Worm (Caenorhabditis elegans) whole organism, midembryonic: ENCODE measurements around the gene prx-12.

Experiments
- T22C8.4 ChIP-seq: fragments of 200-800 bp; sonication (Bioruptor generic); IDR thresholded peaks from 2 replicates; pipeline ENCODE4 v1.3.6; 2022; ENCODE audit warnings: missing genetic modification characterization, missing compliant biosample characterization
- cog-1 ChIP-seq: sonication (generic microtip); optimal IDR thresholded peaks from 2 replicates; lab custom pipeline; 2016; ENCODE audit warnings: missing genetic modification characterization, missing compliant biosample characterization
- flt-1 ChIP-seq: fragments of 200-800 bp; sonication (Bioruptor generic); IDR thresholded peaks from 2 replicates; pipeline ENCODE4 v1.3.6; 2022; ENCODE audit warnings: missing genetic modification characterization, missing compliant biosample characterization
- klf-2 ChIP-seq: fragments of 200-800 bp; sonication (Bioruptor generic); conservative IDR thresholded peaks from 2 replicates; pipeline ENCODE4 v1.3.6; 2022; ENCODE audit warnings: missing genetic modification reagents, missing genetic modification characterization, missing compliant biosample characterization
- med-1 ChIP-seq: sonication (generic microtip); optimal IDR thresholded peaks from 2 replicates; lab custom pipeline; 2017; ENCODE audit warnings: missing genetic modification characterization, mild to moderate bottlenecking, missing compliant biosample characterization, antibody characterized with exemption, missing genetic modification reagents; ENCODE audit not compliant: insufficient read depth
- ref-1 ChIP-seq: fragments of 200-800 bp; sonication (Bioruptor generic); conservative IDR thresholded peaks from 2 replicates; pipeline ENCODE4 v1.3.6; 2022; ENCODE audit warnings: missing genetic modification reagents, missing genetic modification characterization, missing compliant biosample characterization
- tab-1 ChIP-seq: fragments of 200-800 bp; sonication (Bioruptor generic); IDR thresholded peaks from 2 replicates; pipeline ENCODE4 v1.3.6; 2022; ENCODE audit warnings: missing genetic modification characterization, missing compliant biosample characterization
- ztf-23 ChIP-seq: fragments of 200-800 bp; sonication (Bioruptor generic); IDR thresholded peaks from 2 replicates; pipeline ENCODE4 v1.3.6; 2022; ENCODE audit warnings: missing genetic modification reagents, missing genetic modification characterization, missing compliant biosample characterization
- ztf-29 ChIP-seq: fragments of 200-800 bp; sonication (Bioruptor generic); IDR thresholded peaks from 2 replicates; pipeline ENCODE4 v1.3.6; 2022; ENCODE audit warnings: missing genetic modification reagents, missing genetic modification characterization, missing compliant biosample characterization

The prx-12 gene

ce11 chrX:11392924-11393323 lies at the start of gene prx-12:
prx-12 (plus strand) TSS chrX:11393294.
- TF ChIP-seq tab-1 (GFP tag; lab: Robert Waterston, UW) (no peak), T22C8.4 (GFP tag; lab: Robert Waterston, UW) (no peak), cog-1 (no peak), klf-2 (GFP tag; lab: Robert Waterston, UW) (no peak), ztf-29 (GFP tag; lab: Robert Waterston, UW) (no peak)

- TF ChIP-seq flt-1: no peak
Observed at ce11 chrX:11344899-11345298, 48.2 kb upstream of the prx-12 start.

ce11 chrX:11345471-11345870 lies 47.6 kb upstream of the prx-12 start:
- TF ChIP-seq ztf-23: no peak
- no peak for TF ChIP-seq klf-2 (GFP tag; lab: Robert Waterston, UW)
- TF ChIP-seq ztf-29 (GFP tag; lab: Robert Waterston, UW): no peak
- TF ChIP-seq T22C8.4 (GFP tag; lab: Robert Waterston, UW): no peak
- TF ChIP-seq ref-1 (GFP tag; lab: Robert Waterston, UW): no peak
- TF ChIP-seq med-1 (GFP tag; lab: Kevin White, UChicago): no peak
- TF ChIP-seq tab-1 (GFP tag; lab: Robert Waterston, UW): no peak
- no peak for TF ChIP-seq flt-1
- TF ChIP-seq cog-1: no peak

ce11 chrX:11346155-11346554 lies 46.9 kb upstream of the prx-12 start, which contains the start of gene oct-2:
oct-2 (plus strand) TSS chrX:11346455.
- TF ChIP-seq med-1 (GFP tag; lab: Kevin White, UChicago): no peak
- no peak for TF ChIP-seq klf-2 (GFP tag; lab: Robert Waterston, UW)
- TF ChIP-seq ref-1 (GFP tag; lab: Robert Waterston, UW): no peak
- TF ChIP-seq ztf-29 (GFP tag; lab: Robert Waterston, UW): no peak
- TF ChIP-seq tab-1 (GFP tag; lab: Robert Waterston, UW): no peak
- no peak for TF ChIP-seq flt-1
- TF ChIP-seq T22C8.4 (GFP tag; lab: Robert Waterston, UW): no peak
- no peak for TF ChIP-seq ztf-23
- TF ChIP-seq cog-1: no peak

ce11 chrX:11351288-11351687 lies 41.8 kb upstream of the prx-12 start:
- TF ChIP-seq ztf-29 (GFP tag; lab: Robert Waterston, UW): no peak
- no peak for TF ChIP-seq klf-2 (GFP tag; lab: Robert Waterston, UW)
- TF ChIP-seq med-1 (GFP tag; lab: Kevin White, UChicago): no peak
- no peak for TF ChIP-seq flt-1
- TF ChIP-seq ref-1 (GFP tag; lab: Robert Waterston, UW): no peak

ce11 chrX:11351856-11352255 lies 41.2 kb upstream of the prx-12 start, which contains the start of gene pgp-3:
pgp-3 (plus strand) TSS chrX:11352156.
- TF ChIP-seq T22C8.4 (GFP tag; lab: Robert Waterston, UW): no peak
- no peak for TF ChIP-seq klf-2 (GFP tag; lab: Robert Waterston, UW)
- TF ChIP-seq ztf-23: no peak
- no peak for TF ChIP-seq ref-1 (GFP tag; lab: Robert Waterston, UW)
- TF ChIP-seq ztf-29 (GFP tag; lab: Robert Waterston, UW): no peak
- TF ChIP-seq tab-1 (GFP tag; lab: Robert Waterston, UW): no peak
- TF ChIP-seq cog-1: no peak
- TF ChIP-seq med-1 (GFP tag; lab: Kevin White, UChicago): no peak
- no peak for TF ChIP-seq flt-1

- TF ChIP-seq cog-1: no peak
Observed at ce11 chrX:11355856-11356255, 37.2 kb upstream of the prx-12 start.

ce11 chrX:11357516-11357915 lies 35.6 kb upstream of the prx-12 start, which contains the start of gene pgp-4:
pgp-4 (plus strand) TSS chrX:11357816.
- TF ChIP-seq ref-1 (GFP tag; lab: Robert Waterston, UW): no peak
- no peak for TF ChIP-seq tab-1 (GFP tag; lab: Robert Waterston, UW)
- no peak for TF ChIP-seq cog-1
- TF ChIP-seq flt-1: no peak
- TF ChIP-seq klf-2 (GFP tag; lab: Robert Waterston, UW): no peak
- no peak for TF ChIP-seq med-1 (GFP tag; lab: Kevin White, UChicago)

- TF ChIP-seq klf-2 (GFP tag; lab: Robert Waterston, UW) (no peak), cog-1 (no peak), T22C8.4 (GFP tag; lab: Robert Waterston, UW) (no peak), tab-1 (GFP tag; lab: Robert Waterston, UW) (no peak), ref-1 (GFP tag; lab: Robert Waterston, UW) (no peak)
Observed at ce11 chrX:11364914-11365313, 28.2 kb upstream of the prx-12 start.

ce11 chrX:11365995-11366394 lies 27.1 kb upstream of the prx-12 start:
- TF ChIP-seq ztf-23 (no peak), med-1 (GFP tag; lab: Kevin White, UChicago) (no peak), T22C8.4 (GFP tag; lab: Robert Waterston, UW) (peak; percentile 56; the same call in 1 of the 2 replicates), klf-2 (GFP tag; lab: Robert Waterston, UW) (no peak), cog-1 (no peak), ref-1 (GFP tag; lab: Robert Waterston, UW) (no peak), flt-1 (0 out of 2 replicates have a peak, but pooled peaks have one; percentile 30), ztf-29 (GFP tag; lab: Robert Waterston, UW) (no peak), tab-1 (GFP tag; lab: Robert Waterston, UW) (no peak)

ce11 chrX:11367087-11367486 lies 26.0 kb upstream of the prx-12 start:
- TF ChIP-seq cog-1: no peak
- TF ChIP-seq med-1 (GFP tag; lab: Kevin White, UChicago): no peak
- TF ChIP-seq klf-2 (GFP tag; lab: Robert Waterston, UW): no peak
- no peak for TF ChIP-seq ztf-29 (GFP tag; lab: Robert Waterston, UW)
- TF ChIP-seq ref-1 (GFP tag; lab: Robert Waterston, UW): no peak
- TF ChIP-seq flt-1: no peak
- no peak for TF ChIP-seq tab-1 (GFP tag; lab: Robert Waterston, UW)
- TF ChIP-seq T22C8.4 (GFP tag; lab: Robert Waterston, UW): no peak
- TF ChIP-seq ztf-23: no peak
